Worm (Caenorhabditis elegans) whole organism, midembryonic: ENCODE measurements around the gene spc-2.

Experiments
- T22C8.4 ChIP-seq: fragments of 200-800 bp; sonication (Bioruptor generic); IDR thresholded peaks from 2 replicates; pipeline ENCODE4 v1.3.6; 2022; ENCODE audit warnings: missing genetic modification characterization, missing compliant biosample characterization
- cog-1 ChIP-seq: sonication (generic microtip); optimal IDR thresholded peaks from 2 replicates; lab custom pipeline; 2016; ENCODE audit warnings: missing genetic modification characterization, missing compliant biosample characterization
- flt-1 ChIP-seq: fragments of 200-800 bp; sonication (Bioruptor generic); IDR thresholded peaks from 2 replicates; pipeline ENCODE4 v1.3.6; 2022; ENCODE audit warnings: missing genetic modification characterization, missing compliant biosample characterization
- tab-1 ChIP-seq: fragments of 200-800 bp; sonication (Bioruptor generic); IDR thresholded peaks from 2 replicates; pipeline ENCODE4 v1.3.6; 2022; ENCODE audit warnings: missing genetic modification characterization, missing compliant biosample characterization
- ztf-23 ChIP-seq: fragments of 200-800 bp; sonication (Bioruptor generic); IDR thresholded peaks from 2 replicates; pipeline ENCODE4 v1.3.6; 2022; ENCODE audit warnings: missing genetic modification reagents, missing genetic modification characterization, missing compliant biosample characterization

ce11 chrIII:8201760-8202159 lies 20.1 kb downstream of the spc-2 start:
- TF ChIP-seq tab-1 (no peak), cog-1 (no peak), ztf-23 (GFP tag; lab: Robert Waterston, UW) (no peak), flt-1 (GFP tag; lab: Robert Waterston, UW) (no peak), T22C8.4 (GFP tag; lab: Robert Waterston, UW) (no peak)
